Worm (Caenorhabditis elegans): ENCODE data around the gene cit-1.2.

Gene cit-1.2

DNA sequence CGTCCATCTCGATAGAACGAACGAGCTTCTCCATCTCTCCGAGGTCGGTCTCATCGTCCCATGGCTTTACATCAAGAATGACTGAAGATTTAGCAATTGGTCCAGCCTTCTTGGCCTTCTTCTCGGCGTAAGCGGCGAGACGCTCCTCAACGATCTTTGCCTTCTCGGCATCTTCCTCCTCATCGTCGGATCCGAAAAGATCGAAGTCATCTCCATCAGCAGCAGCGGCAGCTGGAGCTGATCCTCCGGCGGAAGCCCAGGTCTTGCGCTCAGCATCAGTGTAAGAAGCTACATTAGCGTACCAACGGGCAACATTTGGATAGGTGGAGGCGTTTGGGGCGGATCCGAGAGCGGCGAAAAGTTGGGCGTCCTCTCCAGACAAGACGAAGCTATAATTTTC, 37.9 kb upstream of the cit-1.2 start:
- TF ChIP-seq ceh-9 (tag; optimal IDR thresholded peaks at IDR 0.05) (no peak), ref-2 (tag; optimal IDR thresholded peaks at IDR 0.05) (no peak), zip-5 (tag; optimal IDR thresholded peaks at IDR 0.05) (no peak), syd-9 (tag; optimal IDR thresholded peaks at IDR 0.05) (no peak), tbx-2 (tag; optimal IDR thresholded peaks at IDR 0.05) (no peak), fkh-6 (tag; optimal IDR thresholded peaks at IDR 0.05) (no peak)

- peak; percentile 3 for TF ChIP-seq unc-55 (GFP tag; optimal IDR thresholded peaks at IDR 0.05)
- no peak for TF ChIP-seq ceh-45 (GFP tag; IDR thresholded peaks at IDR 0.05)
- peak; percentile 55 for TF ChIP-seq ceh-31 (tag; optimal IDR thresholded peaks at IDR 0.05)
- TF ChIP-seq elt-2 (tag; optimal IDR thresholded peaks at IDR 0.05), result peak; percentile 25
- peak; percentile 61 for TF ChIP-seq nfya-1 (tag; optimal IDR thresholded peaks at IDR 0.05)
- peak; percentile 11 for TF ChIP-seq dve-1 (tag; optimal IDR thresholded peaks at IDR 0.05)
- TF ChIP-seq unc-86 (tag; optimal IDR thresholded peaks at IDR 0.05), result peak; percentile 6
- peak; percentile 37 for TF ChIP-seq hlh-30 (tag; optimal IDR thresholded peaks at IDR 0.05; ENCODE audit: insufficient read depth)
- peak; percentile 62 for TF ChIP-seq unc-42 (tag; optimal IDR thresholded peaks at IDR 0.05)
- TF ChIP-seq ceh-18 (tag; optimal IDR thresholded peaks at IDR 0.05), result peak; percentile 25
- TF ChIP-seq tbx-2 (tag; optimal IDR thresholded peaks at IDR 0.05), result peak; percentile 41
- TF ChIP-seq pat-9 (tag; optimal IDR thresholded peaks at IDR 0.05), result peak; percentile 29
- no peak for TF ChIP-seq pax-1 (tag; optimal IDR thresholded peaks at IDR 0.05)
- TF ChIP-seq K09A11.1 (tag; optimal IDR thresholded peaks at IDR 0.05; ENCODE audit: insufficient read depth), result no peak
Measured at ce11 chrIII:7973201-7973767, 37.3 kb upstream of the cit-1.2 start, which contains the start of the genes eef-1B.1 and aco-2. TSS of gene eef-1B.1 (minus strand) at chrIII:7973386. TSS of gene aco-2 (plus strand) at chrIII:7973717.

ce11 chrIII:7973968-7974607, 36.5 kb upstream of the cit-1.2 start:
- TF ChIP-seq elt-2 (tag; optimal IDR thresholded peaks at IDR 0.05), result no peak
- no peak for TF ChIP-seq ceh-31 (tag; optimal IDR thresholded peaks at IDR 0.05)
- TF ChIP-seq gmeb-2 (tag; optimal IDR thresholded peaks at IDR 0.05), result no peak
- TF ChIP-seq zip-5 (tag; optimal IDR thresholded peaks at IDR 0.05), result no peak
- TF ChIP-seq rnt-1 (tag; optimal IDR thresholded peaks at IDR 0.05), result no peak
- no peak for TF ChIP-seq sox-2 (GFP tag; IDR thresholded peaks at IDR 0.05)
- no peak for TF ChIP-seq eyg-1 (tag; optimal IDR thresholded peaks at IDR 0.05)
- TF ChIP-seq pros-1 (tag; optimal IDR thresholded peaks at IDR 0.05), result no peak
- no peak for TF ChIP-seq hlh-6 (tag; optimal IDR thresholded peaks at IDR 0.05)
- TF ChIP-seq odd-2 (tag; optimal IDR thresholded peaks at IDR 0.05), result no peak
- TF ChIP-seq F13H6.1 (tag; optimal IDR thresholded peaks at IDR 0.05), result no peak
- no peak for TF ChIP-seq unc-42 (tag; optimal IDR thresholded peaks at IDR 0.05)
- TF ChIP-seq ceh-6 (GFP tag; optimal IDR thresholded peaks at IDR 0.05), result no peak
- TF ChIP-seq lin-11 (tag; optimal IDR thresholded peaks at IDR 0.05), result no peak
- TF ChIP-seq unc-3 (GFP tag; conservative IDR thresholded peaks at IDR 0.05), result no peak
- TF ChIP-seq unc-3 (tag; optimal IDR thresholded peaks at IDR 0.05), result no peak
- TF ChIP-seq elt-4 (tag; optimal IDR thresholded peaks at IDR 0.05), result no peak
- TF ChIP-seq mec-3 (tag; optimal IDR thresholded peaks at IDR 0.05; ENCODE audit: borderline replicate concordance), result no peak
- TF ChIP-seq lim-6 (tag; optimal IDR thresholded peaks at IDR 0.05), result no peak

DNA sequence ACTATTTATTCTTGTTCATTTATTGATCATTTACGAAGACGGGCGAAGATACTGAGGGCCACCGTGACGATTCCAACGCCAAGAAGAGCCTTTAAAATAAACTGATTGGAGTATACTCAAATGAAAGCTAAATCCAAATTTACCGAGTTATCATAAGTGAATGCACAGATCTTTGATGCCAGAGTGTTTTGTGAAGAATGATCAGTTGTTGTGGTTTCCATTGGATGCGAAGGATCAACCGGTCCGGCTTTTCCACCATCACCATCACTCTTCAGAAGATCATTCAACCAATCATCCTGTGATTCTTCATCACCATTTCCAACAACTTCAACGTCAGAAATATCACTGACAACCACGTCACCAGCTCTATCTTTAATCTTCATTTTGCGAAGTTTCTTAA, 33.3 kb upstream of the cit-1.2 start:
- no peak for TF ChIP-seq unc-86 (tag; optimal IDR thresholded peaks at IDR 0.05)
- no peak for TF ChIP-seq unc-55 (GFP tag; optimal IDR thresholded peaks at IDR 0.05)
- no peak for TF ChIP-seq madf-2 (tag; optimal IDR thresholded peaks at IDR 0.05)
- TF ChIP-seq tbx-7 (tag; optimal IDR thresholded peaks at IDR 0.05), result no peak
- TF ChIP-seq ceh-18 (tag; optimal IDR thresholded peaks at IDR 0.05), result no peak
- TF ChIP-seq eyg-1 (tag; optimal IDR thresholded peaks at IDR 0.05), result no peak
- no peak for TF ChIP-seq hlh-6 (tag; optimal IDR thresholded peaks at IDR 0.05)
- TF ChIP-seq gmeb-2 (tag; optimal IDR thresholded peaks at IDR 0.05), result no peak
- TF ChIP-seq C08G9.2 (tag; optimal IDR thresholded peaks at IDR 0.05), result no peak
- no peak for TF ChIP-seq ceh-30 (tag; optimal IDR thresholded peaks at IDR 0.05)
- no peak for TF ChIP-seq C38D4.7 (GFP tag; optimal IDR thresholded peaks at IDR 0.05)
- TF ChIP-seq dve-1 (tag; optimal IDR thresholded peaks at IDR 0.05), result no peak
- no peak for TF ChIP-seq pha-2 (tag; optimal IDR thresholded peaks at IDR 0.05)
- TF ChIP-seq T23F11.4 (GFP tag; optimal IDR thresholded peaks at IDR 0.05), result no peak
- TF ChIP-seq ahr-1 (tag; optimal IDR thresholded peaks at IDR 0.05), result no peak
- TF ChIP-seq pros-1 (tag; optimal IDR thresholded peaks at IDR 0.05), result no peak
- TF ChIP-seq unc-3 (GFP tag; conservative IDR thresholded peaks at IDR 0.05), result no peak
- TF ChIP-seq unc-3 (tag; optimal IDR thresholded peaks at IDR 0.05), result no peak
- no peak for TF ChIP-seq pag-3 (tag; optimal IDR thresholded peaks at IDR 0.05; ENCODE audit: borderline replicate concordance)
- TF ChIP-seq npax-4 (tag; optimal IDR thresholded peaks at IDR 0.05), result no peak
- no peak for TF ChIP-seq rnt-1 (tag; optimal IDR thresholded peaks at IDR 0.05)
